Worm (Caenorhabditis elegans) whole organism, late embryonic: ENCODE measurements around the gene srlf-18.
A peak's percentile ranks its signal among the peaks of the same experiment; 100 is the strongest.

Source experiments
- C08G9.2 ChIP-seq: sonication (generic microtip); optimal IDR thresholded peaks from 2 replicates; lab custom pipeline; 2016; ENCODE audit warnings: mild to moderate bottlenecking, missing genetic modification characterization, moderate library complexity, missing compliant biosample characterization
- F13H6.1 ChIP-seq: sonication (generic microtip); optimal IDR thresholded peaks from 2 replicates; lab custom pipeline; 2016; ENCODE audit warnings: missing genetic modification characterization, missing compliant biosample characterization
- ahr-1 ChIP-seq: sonication (generic microtip); optimal IDR thresholded peaks from 2 replicates; lab custom pipeline; 2016; ENCODE audit warnings: missing genetic modification characterization, missing compliant biosample characterization
- ama-1 ChIP-seq: fragments of 150-350 bp; optimal IDR thresholded peaks from 2 replicates; lab custom pipeline; 2014
- ceh-14 ChIP-seq: sonication (generic microtip); optimal IDR thresholded peaks from 2 replicates; lab custom pipeline; 2016; ENCODE audit warnings: missing genotype, missing genetic modification characterization, missing compliant biosample characterization
- ceh-19 ChIP-seq: fragments of 200-800 bp; sonication (Bioruptor generic); optimal IDR thresholded peaks from 2 replicates; lab custom pipeline; 2018; ENCODE audit warnings: mild to moderate bottlenecking, missing genetic modification characterization, missing compliant biosample characterization
- ceh-2 ChIP-seq: sonication (generic microtip); optimal IDR thresholded peaks from 2 replicates; lab custom pipeline; 2016; ENCODE audit warnings: missing genotype, missing genetic modification characterization, missing compliant biosample characterization
- ceh-22 ChIP-seq: sonication (generic microtip); optimal IDR thresholded peaks from 2 replicates; lab custom pipeline; 2017; ENCODE audit warnings: missing biosample characterization, missing genetic modification characterization
- ceh-24 ChIP-seq: sonication (generic microtip); optimal IDR thresholded peaks from 2 replicates; lab custom pipeline; 2016; ENCODE audit warnings: mild to moderate bottlenecking, missing genetic modification characterization, missing compliant biosample characterization
- ceh-31 ChIP-seq: sonication (generic microtip); optimal IDR thresholded peaks from 2 replicates; lab custom pipeline; 2016; ENCODE audit warnings: missing genetic modification characterization, missing compliant biosample characterization
- ceh-34 ChIP-seq: sonication (generic microtip); optimal IDR thresholded peaks from 2 replicates; lab custom pipeline; 2016; ENCODE audit warnings: mild to moderate bottlenecking, missing genetic modification characterization, missing compliant biosample characterization
- ceh-45 ChIP-seq: fragments of 200-800 bp; sonication (Bioruptor generic); IDR thresholded peaks from 2 replicates; pipeline ENCODE4 v1.3.6; 2022; ENCODE audit warnings: missing genetic modification reagents, missing genetic modification characterization, missing compliant biosample characterization
- ceh-48 ChIP-seq: sonication (generic microtip); optimal IDR thresholded peaks from 2 replicates; lab custom pipeline; 2016; ENCODE audit warnings: missing genetic modification characterization, inconsistent platforms, missing compliant biosample characterization
- ceh-9 ChIP-seq: sonication (generic microtip); optimal IDR thresholded peaks from 2 replicates; lab custom pipeline; 2016; ENCODE audit warnings: mild to moderate bottlenecking, missing genetic modification characterization, inconsistent platforms, missing compliant biosample characterization
- che-1 ChIP-seq: sonication (generic microtip); optimal IDR thresholded peaks from 2 replicates; lab custom pipeline; 2016; ENCODE audit warnings: mild to moderate bottlenecking, missing genetic modification characterization, missing compliant biosample characterization
- dmd-4 ChIP-seq: sonication (generic microtip); optimal IDR thresholded peaks from 2 replicates; lab custom pipeline; 2016; ENCODE audit warnings: borderline replicate concordance, missing genetic modification characterization, missing compliant biosample characterization
- elt-2 ChIP-seq: sonication (generic microtip); optimal IDR thresholded peaks from 2 replicates; lab custom pipeline; 2016; ENCODE audit warnings: missing genetic modification reagents, missing genetic modification characterization, missing compliant biosample characterization
- elt-4 ChIP-seq: sonication (generic microtip); optimal IDR thresholded peaks from 2 replicates; lab custom pipeline; 2016; ENCODE audit warnings: missing genetic modification characterization, missing compliant biosample characterization
- ets-4 ChIP-seq: sonication (generic microtip); optimal IDR thresholded peaks from 2 replicates; lab custom pipeline; 2016; ENCODE audit warnings: missing genetic modification characterization, missing compliant biosample characterization
- eyg-1 ChIP-seq: sonication (generic microtip); optimal IDR thresholded peaks from 2 replicates; lab custom pipeline; 2016; ENCODE audit warnings: missing genotype, missing genetic modification characterization, missing compliant biosample characterization
- fax-1 ChIP-seq: sonication (generic microtip); optimal IDR thresholded peaks from 2 replicates; lab custom pipeline; 2016; ENCODE audit warnings: missing genotype, missing genetic modification characterization, missing compliant biosample characterization
- hlh-30 ChIP-seq: sonication (generic microtip); optimal IDR thresholded peaks from 2 replicates; lab custom pipeline; 2017; ENCODE audit warnings: antibody characterized with exemption, missing genetic modification characterization, missing compliant biosample characterization; ENCODE audit not compliant: insufficient read depth
- hlh-6 ChIP-seq: sonication (generic microtip); optimal IDR thresholded peaks from 2 replicates; lab custom pipeline; 2016; ENCODE audit warnings: missing genotype, missing genetic modification characterization, missing compliant biosample characterization
- hlh-8 ChIP-seq: sonication (generic microtip); optimal IDR thresholded peaks from 2 replicates; lab custom pipeline; 2016; ENCODE audit warnings: missing genotype, missing genetic modification characterization, missing compliant biosample characterization
- lim-6 ChIP-seq: sonication (generic microtip); optimal IDR thresholded peaks from 2 replicates; lab custom pipeline; 2016; ENCODE audit warnings: missing genetic modification characterization, missing compliant biosample characterization
- madf-2 ChIP-seq: sonication (generic microtip); optimal IDR thresholded peaks from 2 replicates; lab custom pipeline; 2017; ENCODE audit warnings: missing genetic modification characterization, missing compliant biosample characterization
- nfya-1 ChIP-seq: sonication (generic microtip); optimal IDR thresholded peaks from 2 replicates; lab custom pipeline; 2017; ENCODE audit warnings: missing genetic modification characterization, mild to moderate bottlenecking, missing compliant biosample characterization, antibody characterized with exemption, moderate library complexity
- nhr-11 ChIP-seq: fragments of 150-350 bp; optimal IDR thresholded peaks from 2 replicates; lab custom pipeline; 2014; ENCODE audit warnings: missing biosample characterization, missing genetic modification characterization
- nhr-232 ChIP-seq: sonication (generic microtip); optimal IDR thresholded peaks from 2 replicates; lab custom pipeline; 2016; ENCODE audit warnings: missing genetic modification characterization, missing compliant biosample characterization
- npax-4 ChIP-seq: sonication (generic microtip); optimal IDR thresholded peaks from 2 replicates; lab custom pipeline; 2016; ENCODE audit warnings: missing genetic modification characterization, missing compliant biosample characterization
- odd-2 ChIP-seq: sonication (generic microtip); optimal IDR thresholded peaks from 2 replicates; lab custom pipeline; 2017; ENCODE audit warnings: antibody characterized with exemption, mild to moderate bottlenecking, missing genetic modification characterization, missing compliant biosample characterization
- pha-4 ChIP-seq: fragments of 150-350 bp; optimal IDR thresholded peaks from 2 replicates; lab custom pipeline; 2018; ENCODE audit warnings: missing biosample characterization, missing genetic modification reagents, missing genetic modification characterization
- pqm-1 ChIP-seq: sonication (generic microtip); optimal IDR thresholded peaks from 2 replicates; lab custom pipeline; 2016; ENCODE audit warnings: missing genetic modification characterization, missing compliant biosample characterization
- pros-1 ChIP-seq: fragments of 150-350 bp; optimal IDR thresholded peaks from 2 replicates; lab custom pipeline; 2014; ENCODE audit warnings: missing biosample characterization, missing genetic modification reagents, missing genetic modification characterization
- ref-2 ChIP-seq: sonication (generic microtip); optimal IDR thresholded peaks from 2 replicates; lab custom pipeline; 2016; ENCODE audit warnings: missing genetic modification characterization, missing compliant biosample characterization
- rnt-1 ChIP-seq: sonication (generic microtip); optimal IDR thresholded peaks from 2 replicates; lab custom pipeline; 2016; ENCODE audit warnings: missing genetic modification characterization, missing compliant biosample characterization
- sox-2 ChIP-seq: fragments of 200-800 bp; sonication (Bioruptor generic); IDR thresholded peaks from 2 replicates; pipeline ENCODE4 v1.3.6; 2022; ENCODE audit warnings: missing genetic modification reagents, missing genetic modification characterization, missing compliant biosample characterization
- sox-4 ChIP-seq: sonication (generic microtip); optimal IDR thresholded peaks from 2 replicates; lab custom pipeline; 2017; ENCODE audit warnings: mild to moderate bottlenecking, missing genetic modification characterization, inconsistent platforms, missing compliant biosample characterization
- syd-9 ChIP-seq: sonication (generic microtip); optimal IDR thresholded peaks from 2 replicates; lab custom pipeline; 2016; ENCODE audit warnings: mild to moderate bottlenecking, missing genetic modification characterization, moderate library complexity, missing compliant biosample characterization
- tbx-2 ChIP-seq: sonication (generic microtip); optimal IDR thresholded peaks from 2 replicates; lab custom pipeline; 2016; ENCODE audit warnings: missing genetic modification characterization, missing compliant biosample characterization
- ttx-3 ChIP-seq: sonication (generic microtip); optimal IDR thresholded peaks from 2 replicates; lab custom pipeline; 2016; ENCODE audit warnings: missing genetic modification reagents, missing genetic modification characterization, missing compliant biosample characterization
- unc-3 ChIP-seq, 2 experiments: fragments of 200-800 bp in 1 of 2; sonication (Bioruptor generic) in 1 of 2; sonication (generic microtip) in 1 of 2; conservative IDR thresholded peaks in 1 of 2; optimal IDR thresholded peaks in 1 of 2; 2 replicates each; pipeline versions ENCODE4 v1.3.6 to Lab custom; 2016 to 2022; ENCODE audit warnings: missing compliant biosample characterization in 2 of 2, missing genetic modification characterization in 2 of 2, missing genetic modification reagents in 1 of 2
- unc-42 ChIP-seq: sonication (generic microtip); optimal IDR thresholded peaks from 2 replicates; lab custom pipeline; 2016; ENCODE audit warnings: missing genotype, missing genetic modification characterization, missing compliant biosample characterization
- ztf-16 ChIP-seq: sonication (generic microtip); optimal IDR thresholded peaks from 2 replicates; lab custom pipeline; 2017; ENCODE audit warnings: missing genetic modification characterization, missing compliant biosample characterization

srlf-18 gene

DNA sequence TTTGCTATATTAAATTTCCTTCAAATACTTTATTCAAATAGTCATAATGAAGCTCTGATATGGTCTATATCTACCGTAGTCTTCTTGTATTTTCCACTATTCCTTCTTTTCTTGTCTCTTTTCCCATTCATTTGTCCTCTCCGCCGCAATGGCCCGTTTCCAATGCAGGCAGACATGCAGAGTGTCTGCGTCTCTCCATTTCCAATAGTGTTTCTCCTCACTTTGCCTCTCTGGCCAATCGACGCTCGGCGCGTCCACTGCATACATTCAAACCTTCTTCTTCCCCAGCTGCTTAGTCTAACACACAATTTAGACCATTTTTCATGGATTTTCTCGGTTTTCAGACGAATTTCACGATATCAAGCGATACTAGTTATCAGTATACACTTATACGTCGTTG lies 23.9 kb upstream of the srlf-18 start:
- no peak for TF ChIP-seq ceh-48
- TF ChIP-seq unc-42 (tag; lab: Kevin White, UChicago): no peak
- TF ChIP-seq ceh-2 (tag; lab: Kevin White, UChicago): peak; percentile 6
- TF ChIP-seq ceh-31: peak; percentile 40
- peak; percentile 17 for TF ChIP-seq ceh-34 (tag; lab: Kevin White, UChicago)
- TF ChIP-seq nfya-1 (tag; lab: Kevin White, UChicago): peak; percentile 100
- TF ChIP-seq pros-1 (tag; lab: Kevin White, UChicago): peak; percentile 40

DNA sequence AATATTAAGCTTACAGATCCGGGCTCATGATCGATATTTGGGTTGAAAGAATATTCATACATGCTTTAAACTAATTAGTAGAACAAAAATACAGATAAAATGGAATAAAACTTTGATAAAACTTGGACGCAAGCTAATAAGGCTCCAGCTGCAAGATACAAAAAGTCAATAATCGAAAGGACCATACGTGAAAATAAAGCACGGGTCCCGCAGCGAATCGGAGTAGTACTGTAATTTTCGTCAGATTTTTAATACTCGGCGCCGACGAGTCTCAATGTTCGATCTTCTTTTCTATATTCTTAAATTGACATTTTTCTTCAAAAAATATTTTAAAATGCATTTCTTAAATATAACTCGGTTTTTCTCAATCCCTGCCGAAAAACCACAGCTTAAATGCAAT lies 23.4 kb upstream of the srlf-18 start, which contains the start of gene spo-11:
spo-11 (minus strand) TSS at position 189 of the 400 bp plus-strand sequence.
- TF ChIP-seq pqm-1 (tag; lab: Kevin White, UChicago) (no peak), nhr-11 (no peak), ref-2 (no peak), che-1 (tag; lab: Kevin White, UChicago) (no peak), ceh-9 (tag; lab: Kevin White, UChicago) (no peak), odd-2 (tag; lab: Kevin White, UChicago) (no peak), nfya-1 (tag; lab: Kevin White, UChicago) (no peak), unc-3 (GFP tag; conservative IDR thresholded peaks at IDR 0.05; lab: Robert Waterston, UW) (no peak), unc-3 (tag; optimal IDR thresholded peaks at IDR 0.05; lab: Kevin White, UChicago) (no peak), hlh-8 (no peak), hlh-6 (tag; lab: Kevin White, UChicago) (no peak), sox-2 (no peak), hlh-30 (tag; lab: Kevin White, UChicago) (no peak), ceh-31 (no peak), madf-2 (tag; lab: Kevin White, UChicago) (no peak), sox-4 (no peak), ztf-16 (tag; lab: Kevin White, UChicago) (no peak), pha-4 (tag; lab: Kevin White, UChicago) (no peak), ceh-45 (no peak), elt-2 (no peak), ets-4 (no peak)

- TF ChIP-seq ceh-22 (tag; lab: Kevin White, UChicago) (no peak), npax-4 (tag; lab: Kevin White, UChicago) (no peak), elt-2 (peak; percentile 15), F13H6.1 (tag; lab: Kevin White, UChicago) (no peak), tbx-2 (tag; lab: Kevin White, UChicago) (no peak)
Observed at ce11 chrIV:11119972-11120562, 18.8 kb upstream of the srlf-18 start.

DNA sequence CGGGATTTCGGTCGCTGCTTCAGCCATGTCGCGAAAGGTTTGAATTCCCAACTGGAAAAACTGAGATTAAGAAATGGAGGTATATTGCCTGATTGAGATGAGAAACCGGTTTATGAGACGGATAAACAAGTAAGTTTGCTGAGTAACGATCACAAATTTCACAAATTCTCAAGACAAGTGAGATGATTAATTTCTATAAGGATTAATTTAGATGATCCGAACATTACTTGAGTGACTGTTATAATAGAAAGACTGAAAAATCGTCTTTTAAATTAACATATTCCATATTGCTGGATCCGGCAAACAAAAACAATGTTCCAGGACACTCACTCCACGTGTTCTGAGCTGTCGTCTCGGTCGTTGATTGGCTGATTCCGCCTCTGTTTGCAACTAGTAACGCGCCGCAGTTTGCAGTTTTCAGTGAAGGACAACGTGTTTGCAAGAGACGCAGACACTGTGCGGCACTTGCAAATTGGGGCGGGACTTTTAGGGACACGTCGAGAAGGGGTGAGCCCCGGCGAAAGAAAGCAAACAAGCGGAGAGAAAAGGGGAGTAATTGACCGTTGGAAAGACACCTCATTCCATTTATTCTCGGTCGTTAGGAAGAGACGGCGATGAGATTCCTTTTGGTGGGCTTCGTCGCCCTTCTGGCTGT lies 17.7 kb upstream of the srlf-18 start, which contains the start of the genes imp-2 and enpl-1:
imp-2 (minus strand) TSS at position 51 of the 655 bp plus-strand sequence.
enpl-1 (plus strand) TSS at position 462 of the 655 bp plus-strand sequence.
- TF ChIP-seq unc-42 (tag; lab: Kevin White, UChicago): peak; percentile 83
- TF ChIP-seq eyg-1 (tag; lab: Kevin White, UChicago): no peak
- TF ChIP-seq nhr-11: no peak
- peak; percentile 91 for TF ChIP-seq ceh-31
- peak; percentile 20 for TF ChIP-seq ttx-3 (tag; lab: Kevin White, UChicago)
- no peak for TF ChIP-seq ceh-24 (tag; lab: Kevin White, UChicago)
- TF ChIP-seq C08G9.2 (tag; lab: Kevin White, UChicago): peak; percentile 49
- TF ChIP-seq hlh-8: peak; percentile 42
- TF ChIP-seq ref-2: peak; percentile 85
- TF ChIP-seq che-1 (tag; lab: Kevin White, UChicago): no peak
- TF ChIP-seq dmd-4: no peak
- peak; percentile 12; the same call in 1 of the 2 replicates for TF ChIP-seq unc-3 (GFP tag; conservative IDR thresholded peaks at IDR 0.05; lab: Robert Waterston, UW)
- peak; percentile 13 for TF ChIP-seq unc-3 (tag; optimal IDR thresholded peaks at IDR 0.05; lab: Kevin White, UChicago)
- TF ChIP-seq ceh-19 (GFP tag; lab: Kevin White, UChicago): peak; percentile 53
- no peak for TF ChIP-seq ama-1 (lab: Kevin White, UChicago)
- TF ChIP-seq fax-1 (tag; lab: Kevin White, UChicago): no peak
- no peak for TF ChIP-seq hlh-6 (tag; lab: Kevin White, UChicago)
- no peak for TF ChIP-seq ceh-48
- TF ChIP-seq ceh-14: peak; percentile 46
- no peak for TF ChIP-seq rnt-1 (tag; lab: Kevin White, UChicago)
- TF ChIP-seq nfya-1 (tag; lab: Kevin White, UChicago): peak; percentile 100
- no peak for TF ChIP-seq npax-4 (tag; lab: Kevin White, UChicago)
- peak; percentile 42 for TF ChIP-seq syd-9
- no peak for TF ChIP-seq lim-6 (tag; lab: Kevin White, UChicago)
- TF ChIP-seq ahr-1 (tag; lab: Kevin White, UChicago): no peak
- TF ChIP-seq nhr-232: no peak
- TF ChIP-seq odd-2 (tag; lab: Kevin White, UChicago): no peak
- no peak for TF ChIP-seq elt-4
